Worm (Caenorhabditis elegans): ENCODE measurements around the gene nra-3.

ce11 chrX:9938537-9938936, 7.3 kb upstream of the nra-3 start, which contains the start of the genes C17G1.5 and C17G1.14:
- TF ChIP-seq mdl-1 (tag; optimal IDR thresholded peaks at IDR 0.05) = no peak
- TF ChIP-seq unc-62 (GFP tag; optimal IDR thresholded peaks at IDR 0.05) = no peak
